Worm (Caenorhabditis elegans) whole organism, L4/young adult: Measurements from ENCODE around the gene F25H9.2.

ENCODE experiments used
- W03F9.2 ChIP-seq: fragments of 150-350 bp; optimal IDR thresholded peaks from 2 replicates; lab custom pipeline; 2014; ENCODE audit warnings: missing biosample characterization, missing genetic modification characterization
- dao-5 ChIP-seq: sonication (generic microtip); optimal IDR thresholded peaks from 2 replicates; lab custom pipeline; 2016; ENCODE audit warnings: missing genotype, missing genetic modification characterization, moderate library complexity, missing compliant biosample characterization
- him-1 ChIP-seq: sonication (generic microtip); optimal IDR thresholded peaks from 2 replicates; lab custom pipeline; 2016; ENCODE audit warnings: missing genotype, missing genetic modification reagents, missing genetic modification characterization, missing compliant biosample characterization

DNA sequence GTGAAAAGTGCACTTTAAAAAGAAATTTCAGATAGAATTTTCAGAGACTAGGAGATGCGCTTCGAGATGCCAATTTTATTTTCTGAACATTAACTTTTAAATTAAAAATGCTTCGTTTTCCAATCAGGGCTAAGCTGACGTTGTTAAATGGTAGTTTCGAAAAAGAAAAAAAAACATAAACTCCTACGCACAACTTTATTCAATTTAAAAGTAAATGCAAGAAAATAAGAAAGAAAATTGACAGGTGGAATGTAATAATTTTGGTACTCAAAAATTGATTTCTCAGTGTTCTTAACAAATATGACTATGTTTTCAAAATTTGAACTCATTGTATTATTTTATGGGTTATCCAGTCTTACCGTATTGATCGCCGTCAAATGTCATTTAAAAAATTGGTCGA lies 4.5 kb upstream of the F25H9.2 start, which contains the start of gene lurp-2:
- TF ChIP-seq him-1 (tag; lab: Kevin White, UChicago): no peak
- no peak for TF ChIP-seq W03F9.2
- TF ChIP-seq dao-5: no peak
